Worm (Caenorhabditis elegans): Measurements from ENCODE around the gene F22E5.2.
"Not testable (repeated sequence)": the region's sequence is repeated elsewhere in the genome, so short reads cannot be mapped to it uniquely, and the experiment has no call there.

The F22E5.2 gene

ce11 chrII:2686985-2687675 lies 21.9 kb downstream of the F22E5.2 start, which contains the start of the genes sup-9 and nspf-1:
Gene sup-9 (minus strand): TSS chrII:2687027.
Gene nspf-1 (plus strand): TSS chrII:2687625.
- TF ChIP-seq daf-12 (tag; optimal IDR thresholded peaks at IDR 0.05) (no peak), nhr-237 (tag; optimal IDR thresholded peaks at IDR 0.05) (no peak), mdl-1 (tag; optimal IDR thresholded peaks at IDR 0.05) (no peak), sea-2 (GFP tag; optimal IDR thresholded peaks at IDR 0.05) (no peak), nhr-77 (tag; optimal IDR thresholded peaks at IDR 0.05) (no peak), nhr-43 (tag; optimal IDR thresholded peaks at IDR 0.05; ENCODE audit: poor library complexity, severe bottlenecking) (no peak), mml-1 (tag; optimal IDR thresholded peaks at IDR 0.05) (no peak), nhr-23 (tag; optimal IDR thresholded peaks at IDR 0.05) (no peak), egl-5 (tag; optimal IDR thresholded peaks at IDR 0.05) (no peak), unc-62 (GFP tag; optimal IDR thresholded peaks at IDR 0.05) (no peak), nhr-28 (tag; optimal IDR thresholded peaks at IDR 0.05) (no peak), ceh-82 (tag; optimal IDR thresholded peaks at IDR 0.05) (no peak)

DNA sequence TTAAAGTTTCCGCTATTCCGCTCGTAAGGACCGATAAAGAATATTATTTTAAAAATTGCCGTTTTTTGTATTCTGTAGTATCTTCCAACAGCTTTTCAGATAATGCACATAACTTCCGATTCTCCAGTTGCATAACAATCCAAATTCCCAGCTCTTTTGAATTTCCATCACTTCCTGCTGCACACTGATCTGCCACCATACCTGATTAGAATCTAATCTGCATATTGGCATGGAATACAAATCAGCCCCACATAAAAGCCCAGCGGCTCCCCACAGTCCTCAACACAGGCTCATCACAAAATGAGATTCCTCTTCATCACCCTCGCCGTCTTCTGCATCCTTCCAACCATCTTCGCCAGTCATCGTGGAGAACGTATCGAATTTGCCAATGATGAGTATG lies 23.4 kb downstream of the F22E5.2 start, which contains the start of gene nspf-2:
Gene nspf-2 (plus strand): TSS at position 301 of the 400 bp plus-strand sequence.
- not testable (repeated sequence) for TF ChIP-seq sea-2 (GFP tag; optimal IDR thresholded peaks at IDR 0.05); aly-2 (tag; optimal IDR thresholded peaks at IDR 0.05); pqm-1 (tag; optimal IDR thresholded peaks at IDR 0.05)

DNA sequence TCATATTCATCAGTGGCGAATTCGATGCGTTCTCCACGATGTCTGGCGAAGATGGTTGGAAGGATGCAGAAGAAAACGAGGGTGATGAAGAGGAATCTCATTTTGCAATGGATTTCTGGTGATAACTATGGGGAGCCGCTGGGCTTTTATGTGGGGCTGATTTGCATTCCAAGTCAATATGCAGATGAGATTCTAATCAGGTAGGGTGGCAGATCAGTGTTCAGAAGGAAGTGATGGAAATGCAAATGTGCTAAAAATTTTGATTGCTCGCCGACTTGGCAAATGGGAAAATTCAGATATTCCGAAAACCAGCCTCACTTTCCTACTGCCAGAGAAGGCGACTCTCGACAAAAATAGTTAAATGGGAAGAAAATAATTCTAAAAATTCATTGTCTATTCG lies 24.9 kb downstream of the F22E5.2 start, which contains the start of gene nspf-3:
Gene nspf-3 (minus strand): TSS at position 101 of the 400 bp plus-strand sequence.
- TF ChIP-seq fkh-10 (GFP tag; optimal IDR thresholded peaks at IDR 0.05) (no peak), ceh-82 (tag; optimal IDR thresholded peaks at IDR 0.05) (no peak), lin-39 (tag; optimal IDR thresholded peaks at IDR 0.05) (no peak), nhr-11 (tag; optimal IDR thresholded peaks at IDR 0.05) (no peak), fkh-2 (tag; optimal IDR thresholded peaks at IDR 0.05) (no peak), lin-15B (tag; optimal IDR thresholded peaks at IDR 0.05) (no peak), ceh-16 (tag; optimal IDR thresholded peaks at IDR 0.05) (no peak), nhr-43 (tag; optimal IDR thresholded peaks at IDR 0.05; ENCODE audit: poor library complexity, severe bottlenecking) (no peak), tbx-2 (tag; optimal IDR thresholded peaks at IDR 0.05) (no peak)

DNA sequence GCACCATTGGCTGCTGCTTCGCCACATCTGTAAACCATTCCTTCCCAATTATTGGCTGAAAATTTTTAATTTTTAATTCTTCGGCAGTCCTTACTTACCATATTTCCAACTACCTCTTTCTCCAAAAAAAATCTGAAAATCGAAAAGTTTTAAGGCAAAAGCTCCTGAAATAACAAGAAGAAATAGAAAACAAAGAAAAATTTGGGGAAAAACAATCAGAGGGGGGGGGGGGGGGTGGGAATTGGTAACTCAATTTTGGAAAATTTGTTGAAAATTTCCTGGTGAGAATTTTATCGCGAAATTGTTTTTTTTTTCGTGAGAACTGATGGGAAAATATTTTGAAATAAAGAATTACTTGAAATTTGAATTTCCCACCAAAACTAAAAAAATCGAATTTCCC lies 27.3 kb downstream of the F22E5.2 start, which contains the start of gene set-11:
Gene set-11 (minus strand): TSS at position 101 of the 400 bp plus-strand sequence.
- TF ChIP-seq nhr-12 (tag; optimal IDR thresholded peaks at IDR 0.05): no peak
- no peak for TF ChIP-seq fos-1 (tag; optimal IDR thresholded peaks at IDR 0.05)
- TF ChIP-seq egl-27 (tag; optimal IDR thresholded peaks at IDR 0.05): no peak

ce11 chrII:2695079-2695478 lies 29.9 kb downstream of the F22E5.2 start:
- TF ChIP-seq fkh-10 (GFP tag; optimal IDR thresholded peaks at IDR 0.05): peak; percentile 56
- TF ChIP-seq ZK546.5 (tag; optimal IDR thresholded peaks at IDR 0.05): no peak

ce11 chrII:2698378-2698777 lies 33.2 kb downstream of the F22E5.2 start, which contains the start of gene sri-62:
Gene sri-62 (minus strand): TSS chrII:2698478.
- no peak for TF ChIP-seq egl-27 (tag; optimal IDR thresholded peaks at IDR 0.05)
- TF ChIP-seq egl-5 (tag; optimal IDR thresholded peaks at IDR 0.05): no peak
- no peak for TF ChIP-seq sea-2 (GFP tag; optimal IDR thresholded peaks at IDR 0.05)
- TF ChIP-seq nhr-237 (tag; optimal IDR thresholded peaks at IDR 0.05): no peak
- TF ChIP-seq nhr-11 (tag; optimal IDR thresholded peaks at IDR 0.05): no peak
- TF ChIP-seq fkh-10 (GFP tag; optimal IDR thresholded peaks at IDR 0.05): no peak
- no peak for TF ChIP-seq nhr-76 (tag; optimal IDR thresholded peaks at IDR 0.05)
- no peak for TF ChIP-seq tbx-2 (tag; optimal IDR thresholded peaks at IDR 0.05)
- no peak for TF ChIP-seq ceh-9 (tag; optimal IDR thresholded peaks at IDR 0.05)
- TF ChIP-seq zag-1 (tag; optimal IDR thresholded peaks at IDR 0.05): no peak
- no peak for TF ChIP-seq elt-3 (tag; optimal IDR thresholded peaks at IDR 0.05)
- TF ChIP-seq nhr-77 (tag; optimal IDR thresholded peaks at IDR 0.05): no peak
- no peak for TF ChIP-seq snpc-4 (tag; optimal IDR thresholded peaks at IDR 0.05)
- no peak for TF ChIP-seq ceh-16 (tag; optimal IDR thresholded peaks at IDR 0.05)
- no peak for TF ChIP-seq mdl-1 (tag; optimal IDR thresholded peaks at IDR 0.05)
- no peak for TF ChIP-seq aly-2 (tag; optimal IDR thresholded peaks at IDR 0.05)
